Fruit fly (Drosophila melanogaster): ENCODE data around the gene Kots.

Kots gene

DNA sequence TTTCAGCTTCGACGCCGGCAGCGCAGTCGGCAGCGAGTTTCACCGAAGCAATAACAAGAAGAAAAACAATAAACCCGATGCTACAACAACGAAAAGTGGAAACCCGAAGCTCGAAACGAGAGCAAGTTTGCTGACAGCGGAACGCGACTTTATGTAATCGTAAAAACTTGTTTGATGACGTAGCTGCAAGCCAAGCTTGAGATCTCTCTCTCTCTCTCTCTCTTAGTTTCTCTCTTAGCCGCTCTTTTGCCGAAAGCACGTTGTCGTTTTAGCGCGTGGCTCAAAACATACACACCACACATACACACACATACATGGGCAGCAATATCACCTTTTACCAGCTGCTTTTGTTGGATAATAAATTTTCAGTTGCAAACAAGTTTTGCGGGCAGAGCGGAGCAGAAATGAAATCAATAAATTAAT, 12.1 kb upstream of the Kots start:
- no peak for TF ChIP-seq CG17801 (GFP tag; optimal IDR thresholded peaks at IDR 0.05; ENCODE audit: partially characterized antibody)

DNA sequence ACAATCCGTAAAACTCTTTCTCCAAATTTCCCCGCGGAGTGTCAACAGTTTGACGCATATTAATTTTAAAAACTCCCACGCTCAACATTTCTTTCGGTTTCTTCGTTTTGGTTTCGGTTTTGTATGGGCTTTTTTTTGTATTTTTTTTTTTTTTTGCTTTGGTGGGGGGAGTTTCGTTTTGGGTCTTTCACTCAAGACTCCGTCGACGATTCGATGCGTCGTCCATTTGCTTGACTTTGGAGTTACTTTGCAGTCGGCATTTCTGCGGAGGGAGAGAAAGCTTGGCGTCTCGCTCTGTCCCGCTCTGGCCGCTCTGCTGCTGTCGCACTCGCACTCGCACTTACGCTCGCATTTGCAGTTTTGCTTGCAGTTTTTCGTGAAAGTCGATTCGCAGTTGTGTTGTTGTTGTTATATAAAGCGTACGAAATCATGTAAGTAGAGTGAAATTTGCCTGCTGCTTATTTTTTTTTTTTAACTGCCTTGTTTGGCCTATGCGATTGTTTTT, 10.8 kb upstream of the Kots start:
- no peak for TF ChIP-seq CG17801 (GFP tag; optimal IDR thresholded peaks at IDR 0.05; ENCODE audit: partially characterized antibody)

DNA sequence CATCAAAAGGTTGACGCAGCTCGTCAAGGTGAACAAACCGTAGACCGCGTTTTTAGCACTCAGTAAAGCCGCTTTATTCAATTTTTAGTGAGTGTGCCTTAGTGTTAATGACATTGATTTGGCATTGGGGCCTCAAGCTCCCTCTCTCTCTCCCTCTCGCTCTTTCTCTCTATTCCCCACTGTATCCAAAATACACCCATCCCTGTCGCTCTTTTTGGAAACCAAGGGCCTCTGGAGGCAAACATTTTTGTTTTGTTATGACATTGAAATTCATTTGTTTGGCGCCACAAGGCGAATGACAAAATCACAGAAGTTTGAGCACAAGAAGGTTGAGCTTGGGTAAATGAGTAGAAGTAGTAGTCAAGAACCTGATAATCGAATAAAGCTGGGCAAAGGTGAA, 8.7 kb upstream of the Kots start:
- no peak for TF ChIP-seq CG17801 (GFP tag; optimal IDR thresholded peaks at IDR 0.05; ENCODE audit: partially characterized antibody)

DNA sequence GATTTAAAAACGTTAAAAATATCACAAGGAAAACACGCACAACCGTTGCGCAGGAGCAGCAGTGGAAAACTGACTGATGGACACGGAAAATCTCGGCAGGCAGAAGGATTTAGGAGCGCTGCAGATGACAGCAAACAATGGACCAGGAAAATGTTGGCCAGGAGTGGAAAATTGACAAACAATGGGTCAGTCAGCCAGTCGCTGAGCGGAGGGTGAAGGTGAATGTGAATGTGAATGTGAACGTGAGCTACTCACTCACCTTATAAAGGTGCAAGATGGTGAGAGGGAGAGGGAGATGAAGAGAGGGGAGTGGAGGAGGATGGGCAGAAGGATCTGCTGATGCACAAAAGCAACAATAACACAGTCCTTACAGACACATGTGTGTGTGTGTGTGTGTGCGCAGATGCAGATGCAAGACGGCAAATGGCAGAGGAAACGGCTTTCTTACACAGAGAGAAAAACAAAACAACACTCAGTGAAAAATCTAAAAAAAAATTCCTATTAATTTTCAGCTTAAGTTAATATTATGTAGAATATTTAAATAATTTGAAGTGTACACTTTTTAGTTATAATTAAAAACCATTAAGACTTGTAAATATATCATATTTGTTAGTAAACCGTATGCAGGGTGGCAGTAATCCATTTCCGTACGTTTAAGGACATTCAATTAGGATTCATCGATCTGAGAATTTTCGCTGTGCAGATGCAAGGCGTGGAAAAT, 7.9 kb upstream of the Kots start:
- no peak for TF ChIP-seq CG17801 (GFP tag; optimal IDR thresholded peaks at IDR 0.05; ENCODE audit: partially characterized antibody)

DNA sequence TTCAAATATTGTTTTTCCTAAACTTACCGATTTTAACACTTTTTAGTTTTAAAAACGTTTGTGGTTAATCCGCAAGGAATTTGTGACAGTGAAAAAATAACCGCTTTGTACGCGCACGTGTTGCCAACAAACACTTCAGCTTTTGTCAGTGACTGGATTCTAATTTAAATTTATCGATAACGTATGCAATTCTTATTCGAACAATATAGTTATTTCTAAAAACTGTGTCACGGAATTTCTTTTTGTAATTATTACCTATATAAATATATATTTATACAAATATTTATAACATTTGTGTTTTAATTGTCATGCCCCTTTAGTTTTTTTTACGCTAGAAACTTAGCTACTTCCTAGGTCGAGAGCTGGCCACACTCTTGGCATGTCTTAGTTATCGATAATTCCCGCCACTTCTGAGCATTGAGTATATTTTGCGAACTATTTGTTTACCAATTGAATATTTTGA, 570 bp upstream of the Kots start, which contains the start of gene Orc2:
Gene Orc2, plus strand, starts transcription at position 373 of the 463 bp plus-strand sequence.
- TF ChIP-seq CG17801 (GFP tag; optimal IDR thresholded peaks at IDR 0.05; ENCODE audit: partially characterized antibody) = no peak

DNA sequence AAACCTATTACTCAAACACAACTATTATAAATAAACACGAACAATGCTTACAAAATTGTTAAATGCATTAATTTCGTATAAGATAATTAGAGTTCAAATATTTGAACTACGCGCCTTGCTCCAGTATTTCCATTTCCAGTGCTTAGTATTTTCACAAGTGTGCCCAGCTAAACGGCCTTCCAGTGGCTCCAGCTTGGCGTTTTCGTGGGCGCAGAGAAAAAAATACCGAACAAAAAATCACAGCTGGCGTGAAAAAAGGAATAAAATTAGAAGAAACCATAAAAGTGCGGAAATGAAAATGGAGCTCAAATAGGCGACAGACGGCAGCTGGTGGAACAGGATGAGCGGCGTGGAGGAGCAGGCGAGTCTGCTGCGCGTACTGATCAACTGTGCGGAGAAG, 5.4 kb downstream of the Kots start, which contains the start of gene Ipp:
Gene Ipp, plus strand, starts transcription at position 208 of the 400 bp plus-strand sequence.
- TF ChIP-seq CG17801 (GFP tag; optimal IDR thresholded peaks at IDR 0.05; ENCODE audit: partially characterized antibody) = no peak

DNA sequence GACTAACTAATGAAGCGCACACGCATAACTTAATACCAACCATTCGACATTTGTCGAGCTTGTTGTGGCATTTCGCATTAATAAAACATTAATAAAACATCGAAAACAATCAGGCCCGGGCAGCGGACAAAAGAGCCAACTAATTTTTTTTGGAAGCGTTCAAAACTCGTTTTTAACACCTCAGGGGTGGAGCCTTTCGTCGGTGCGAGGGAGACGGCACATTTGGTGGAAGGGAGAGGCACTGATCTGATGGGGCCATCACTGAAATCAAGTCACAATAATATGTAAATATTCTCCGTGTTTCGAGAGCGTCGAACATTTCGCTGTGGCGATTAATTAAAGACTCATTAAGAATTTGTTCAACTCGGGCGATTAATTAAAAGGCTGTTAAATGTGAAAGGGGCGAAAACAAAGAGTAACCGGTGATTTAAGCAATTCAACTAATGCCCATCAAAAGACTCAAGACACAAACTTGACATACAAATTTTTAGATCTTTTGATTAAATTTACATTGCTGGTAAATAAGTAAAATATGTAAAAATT, 7.1 kb downstream of the Kots start:
- no peak for TF ChIP-seq CG17801 (GFP tag; optimal IDR thresholded peaks at IDR 0.05; ENCODE audit: partially characterized antibody)

DNA sequence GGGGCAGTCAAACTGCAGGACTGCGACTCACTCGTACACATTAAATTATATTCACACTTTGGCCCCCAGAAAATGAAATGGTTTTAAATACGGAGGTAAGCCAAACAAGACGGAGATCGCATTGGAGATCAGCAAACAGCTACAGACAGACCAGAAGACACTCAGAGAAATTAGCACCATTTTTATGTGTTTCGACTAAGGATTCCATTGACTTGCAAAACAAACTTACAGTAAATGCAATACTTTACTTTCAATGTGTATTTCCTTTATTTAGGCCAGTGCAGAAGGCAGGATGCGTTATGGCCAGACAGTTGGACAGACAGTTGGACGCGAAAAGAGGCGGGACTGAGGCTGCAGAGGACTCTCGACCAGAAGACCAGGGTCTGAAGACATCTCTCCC, 8.7 kb downstream of the Kots start:
- TF ChIP-seq CG17801 (GFP tag; optimal IDR thresholded peaks at IDR 0.05; ENCODE audit: partially characterized antibody) = no peak

DNA sequence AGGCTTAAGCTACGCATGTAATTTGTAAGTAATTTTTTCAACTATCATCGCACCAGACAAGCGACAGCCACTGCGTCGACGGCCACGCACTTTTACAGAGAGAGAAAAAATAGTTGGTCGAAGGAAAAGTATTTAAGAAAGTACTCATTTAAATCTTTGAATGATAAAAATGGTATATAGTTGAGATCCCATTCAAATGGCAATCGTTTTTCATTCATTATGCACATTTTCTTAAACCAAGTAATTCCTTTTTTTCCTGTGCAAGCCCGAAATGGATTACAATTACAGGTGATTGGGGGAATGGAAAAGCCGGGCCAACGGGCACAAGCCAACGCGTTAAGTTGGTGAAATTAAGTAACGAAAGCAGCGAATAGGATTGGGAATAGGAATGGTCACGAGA, 11.7 kb downstream of the Kots start:
- no peak for TF ChIP-seq CG17801 (GFP tag; optimal IDR thresholded peaks at IDR 0.05; ENCODE audit: partially characterized antibody)

DNA sequence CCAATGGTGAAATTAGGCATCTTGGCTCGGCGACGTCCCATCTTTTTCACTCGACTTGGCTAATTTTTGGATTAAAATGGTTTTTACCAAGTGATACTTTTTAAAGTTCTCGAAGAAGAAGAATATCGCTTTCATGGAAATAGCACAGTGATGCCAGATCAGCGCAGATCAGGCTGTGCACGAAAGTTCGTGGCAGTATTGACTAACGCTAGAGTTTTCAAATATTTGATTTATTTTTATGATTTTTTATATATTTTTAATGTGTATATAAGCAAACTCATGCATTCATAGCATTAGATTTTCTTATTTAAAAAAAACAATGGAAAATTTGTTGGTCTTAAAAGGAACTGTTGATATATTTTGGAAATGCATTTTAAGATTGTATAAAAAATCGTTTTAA, 12.9 kb downstream of the Kots start, which contains the start of gene CG9926:
Gene CG9926, minus strand, starts transcription at position 101 of the 400 bp plus-strand sequence.
- TF ChIP-seq CG17801 (GFP tag; optimal IDR thresholded peaks at IDR 0.05; ENCODE audit: partially characterized antibody) = no peak

DNA sequence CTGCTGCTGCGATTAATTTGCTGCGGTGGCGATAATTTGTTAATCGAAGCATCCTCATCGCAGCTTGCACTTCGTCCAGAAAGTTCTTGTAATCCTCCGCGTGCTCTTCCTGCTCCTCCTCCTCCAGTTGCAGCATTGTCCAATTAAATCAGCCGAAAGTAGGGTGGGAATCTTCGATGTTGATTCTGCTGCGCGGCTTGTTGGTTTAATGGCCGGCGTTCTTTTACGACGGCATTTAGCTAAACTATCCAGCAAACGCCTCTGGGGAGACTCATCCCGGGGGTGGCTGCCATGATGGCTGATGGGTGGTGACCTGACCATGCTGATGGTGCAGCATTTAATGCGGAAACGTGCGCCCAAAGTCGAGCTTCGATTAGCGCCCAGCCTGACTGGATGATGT, 14.4 kb downstream of the Kots start:
- TF ChIP-seq CG17801 (GFP tag; optimal IDR thresholded peaks at IDR 0.05; ENCODE audit: partially characterized antibody) = no peak

DNA sequence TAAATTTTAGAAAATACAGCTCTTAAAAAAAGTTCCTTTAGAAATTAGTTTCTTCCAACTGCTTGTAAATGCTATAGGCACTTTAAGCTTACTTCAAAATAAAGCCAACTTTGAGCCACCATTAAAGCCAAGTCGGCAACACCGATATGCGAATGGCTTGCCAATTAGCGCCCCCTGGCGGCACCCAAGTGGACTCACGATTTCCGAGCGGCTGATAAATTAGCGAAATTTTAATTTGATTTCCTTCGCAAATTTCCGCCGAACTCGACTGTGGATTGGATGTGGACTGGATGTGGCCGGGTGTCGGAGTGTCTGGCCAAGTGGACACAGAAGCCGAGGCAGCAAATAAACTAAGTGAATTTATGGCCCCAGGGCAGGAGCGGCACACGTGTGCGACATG, 15.7 kb downstream of the Kots start, which contains the start of gene CG31517:
Gene CG31517, plus strand, starts transcription at position 184 of the 400 bp plus-strand sequence.
- TF ChIP-seq CG17801 (GFP tag; optimal IDR thresholded peaks at IDR 0.05; ENCODE audit: partially characterized antibody) = no peak

DNA sequence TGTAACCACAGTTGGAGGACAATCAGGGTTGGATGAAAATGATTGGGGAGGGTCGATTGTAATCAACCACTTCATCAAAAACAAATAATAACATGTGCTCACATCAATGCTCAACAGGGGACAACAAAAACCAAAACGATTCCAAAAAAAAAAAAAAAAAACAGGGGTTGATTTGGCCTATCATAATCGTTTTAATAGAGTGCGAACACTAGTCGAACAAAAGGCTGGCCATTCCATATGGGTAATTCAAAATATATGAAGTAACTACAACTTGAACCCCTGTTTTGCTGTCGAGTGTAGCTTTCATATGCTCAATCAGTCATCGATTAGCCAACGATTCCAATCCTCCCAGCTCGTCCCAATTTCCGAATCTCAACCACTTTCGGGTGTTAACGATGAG, 16.6 kb downstream of the Kots start:
- TF ChIP-seq CG17801 (GFP tag; optimal IDR thresholded peaks at IDR 0.05; ENCODE audit: partially characterized antibody) = no peak

DNA sequence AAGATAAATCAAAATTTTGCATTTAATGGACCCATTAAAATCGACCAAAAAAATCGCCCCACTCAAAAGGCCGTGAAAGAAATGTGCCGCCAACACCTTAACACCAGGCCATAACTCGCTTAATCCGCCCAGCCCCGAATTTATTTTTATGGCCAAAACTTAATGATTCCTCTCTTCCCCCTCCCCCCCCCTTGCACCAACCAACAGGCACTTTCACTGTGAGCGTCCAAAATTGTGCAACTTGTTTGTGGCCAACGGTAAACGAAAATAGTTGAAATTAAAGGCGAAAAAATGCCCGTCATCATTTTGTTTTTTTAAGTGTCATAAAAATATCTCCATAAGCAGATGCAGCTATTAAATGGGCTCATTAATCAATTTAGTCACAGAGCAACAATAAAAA, 17.9 kb downstream of the Kots start:
- no peak for TF ChIP-seq CG17801 (GFP tag; optimal IDR thresholded peaks at IDR 0.05; ENCODE audit: partially characterized antibody)

DNA sequence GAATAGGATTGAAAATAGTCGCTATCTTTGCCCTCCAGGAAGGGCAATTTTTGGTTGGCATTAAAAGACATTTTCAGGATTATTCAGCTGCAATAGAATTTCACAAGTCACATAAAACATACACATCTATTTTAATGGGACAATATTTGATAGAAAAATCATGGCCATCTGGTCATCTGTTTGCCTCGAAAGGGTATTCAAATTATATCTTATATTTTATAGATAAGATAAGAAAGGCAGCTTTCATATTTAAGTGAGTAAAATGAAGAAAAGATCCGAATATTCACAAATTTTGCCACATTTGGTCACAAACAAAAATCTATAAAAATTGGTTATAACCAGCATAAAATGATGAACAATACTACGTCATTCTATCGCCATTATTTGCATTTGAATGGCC, 18.3 kb downstream of the Kots start, which contains the start of gene Art6:
Gene Art6, minus strand, starts transcription at position 101 of the 400 bp plus-strand sequence.
- no peak for TF ChIP-seq CG17801 (GFP tag; optimal IDR thresholded peaks at IDR 0.05; ENCODE audit: partially characterized antibody)

DNA sequence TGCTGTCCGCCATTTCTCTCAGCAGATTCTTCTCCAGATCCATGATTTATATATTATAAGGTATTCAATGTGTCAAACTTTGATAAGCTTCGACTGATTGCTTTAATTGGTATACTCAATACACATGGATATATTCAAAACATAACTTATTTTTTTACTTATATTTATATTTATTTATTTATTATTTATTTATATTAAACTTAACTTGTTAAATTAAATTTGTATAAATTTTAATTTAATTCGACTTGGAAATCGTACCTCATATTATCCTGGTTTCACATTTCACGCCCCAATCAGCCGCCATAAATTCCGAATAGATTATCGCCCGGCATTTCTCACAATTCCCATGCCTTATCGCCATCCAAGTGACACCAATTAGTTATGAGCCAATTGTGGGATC, 20.6 kb downstream of the Kots start, which contains the start of gene Art9:
Gene Art9, minus strand, starts transcription at position 101 of the 400 bp plus-strand sequence.
- no peak for TF ChIP-seq CG17801 (GFP tag; optimal IDR thresholded peaks at IDR 0.05; ENCODE audit: partially characterized antibody)
